Fruit fly (Drosophila melanogaster): ENCODE measurements around the gene Tl.

dm6 chr3R:26876432-26876831 is 77.6 kb downstream of the Tl start, which contains the start of gene CG5500:
- TF ChIP-seq CG8290 (GFP tag; optimal IDR thresholded peaks at IDR 0.05) (peak; percentile 8), CG8290 (tag; optimal IDR thresholded peaks at IDR 0.05) (peak in 1 of 2 experiments; percentile 32), vnd (GFP tag; IDR thresholded peaks at IDR 0.05; ENCODE audit: partially characterized antibody) (no peak), kah (GFP tag; optimal IDR thresholded peaks at IDR 0.05) (no peak), CG12942 (GFP tag; optimal IDR thresholded peaks at IDR 0.05) (no peak), CG3838 (GFP tag; optimal IDR thresholded peaks at IDR 0.05) (peak; percentile 12), CG7963 (GFP tag; IDR thresholded peaks at IDR 0.05; ENCODE audit: partially characterized antibody) (no peak)
